Fruit fly (Drosophila melanogaster) whole organism, embryonic: Measurements from ENCODE around the gene Ilp7.

ENCODE experiments used
- Awh ChIP-seq: fragments of 200-800 bp; sonication (Bioruptor generic); IDR thresholded peaks from 2 replicates; pipeline ENCODE4, ENCODE4 v1.3.6; 2022; ENCODE audit warnings: missing biosample characterization, missing genetic modification characterization
- Bdp1 ChIP-seq: fragments of 200-800 bp; sonication (Bioruptor generic); optimal IDR thresholded peaks from 3 replicates; lab custom pipeline; 2016; ENCODE audit warnings: missing biosample characterization, missing genetic modification characterization
- CG10267 ChIP-seq: fragments of 200-800 bp; sonication (Bioruptor generic); optimal IDR thresholded peaks from 2 replicates; lab custom pipeline; 2018; ENCODE audit warnings: missing biosample characterization, mild to moderate bottlenecking, missing genetic modification characterization, moderate library complexity
- CG10321 ChIP-seq: fragments of 200-800 bp; sonication (Bioruptor generic); IDR thresholded peaks from 2 replicates; pipeline ENCODE4 v1.3.6; 2022; ENCODE audit warnings: missing biosample characterization, missing genetic modification characterization
- CG11504 ChIP-seq: fragments of 200-800 bp; sonication (Bioruptor generic); optimal IDR thresholded peaks from 3 replicates; lab custom pipeline; 2019; ENCODE audit warnings: missing biosample characterization, mild to moderate bottlenecking, missing genetic modification characterization, moderate library complexity
- CG11696 ChIP-seq: fragments of 200-800 bp; sonication (Bioruptor generic); IDR thresholded peaks from 2 replicates; pipeline ENCODE4 v1.3.6; 2022; ENCODE audit warnings: missing biosample characterization, missing genetic modification characterization
- CG12104 ChIP-seq: fragments of 200-800 bp; sonication (Bioruptor generic); optimal IDR thresholded peaks from 3 replicates; lab custom pipeline; 2016; ENCODE audit warnings: missing biosample characterization, missing genetic modification characterization
- CG13123 ChIP-seq: fragments of 200-800 bp; sonication (Bioruptor generic); optimal IDR thresholded peaks from 2 replicates; lab custom pipeline; 2016; ENCODE audit warnings: missing biosample characterization, missing genetic modification characterization
- CG13624 ChIP-seq: fragments of 200-800 bp; sonication (Bioruptor generic); optimal IDR thresholded peaks from 2 replicates; lab custom pipeline; 2016; ENCODE audit warnings: missing biosample characterization, missing genetic modification characterization
- CG1529 ChIP-seq: fragments of 200-800 bp; sonication (Bioruptor generic); optimal IDR thresholded peaks from 3 replicates; lab custom pipeline; 2018; ENCODE audit warnings: missing biosample characterization, missing genetic modification characterization
- CG17328 ChIP-seq: fragments of 200-800 bp; sonication (Bioruptor generic); IDR thresholded peaks from 2 replicates; pipeline ENCODE4 v1.3.6; 2022; ENCODE audit warnings: missing biosample characterization, missing genetic modification characterization
- CG30020 ChIP-seq: fragments of 200-800 bp; optimal IDR thresholded peaks from 2 replicates; lab custom pipeline; 2019; ENCODE audit warnings: missing biosample characterization, mild to moderate bottlenecking, missing genetic modification characterization, moderate library complexity
- CG3847 ChIP-seq: fragments of 200-800 bp; sonication (Bioruptor generic); IDR thresholded peaks from 2 replicates; pipeline ENCODE4 v1.3.6; 2022; ENCODE audit warnings: missing biosample characterization, missing genetic modification characterization
- CG6854 ChIP-seq: fragments of 200-800 bp; sonication (Bioruptor generic); optimal IDR thresholded peaks from 3 replicates; lab custom pipeline; 2017; ENCODE audit warnings: missing biosample characterization, mild to moderate bottlenecking, missing genetic modification characterization
- CG7745 ChIP-seq: fragments of 200-800 bp; sonication (Bioruptor generic); optimal IDR thresholded peaks from 2 replicates; lab custom pipeline; 2018; ENCODE audit warnings: missing biosample characterization, mild to moderate bottlenecking, missing genetic modification characterization, moderate library complexity
- CG7839 ChIP-seq: fragments of 200-800 bp; sonication (Bioruptor generic); optimal IDR thresholded peaks from 3 replicates; lab custom pipeline; 2018; ENCODE audit warnings: missing biosample characterization, mild to moderate bottlenecking, missing genetic modification characterization, moderate library complexity
- CG7987 ChIP-seq: fragments of 200-800 bp; sonication (Bioruptor generic); optimal IDR thresholded peaks from 2 replicates; lab custom pipeline; 2018; ENCODE audit warnings: missing biosample characterization, mild to moderate bottlenecking, missing genetic modification characterization, moderate library complexity
- CG9215 ChIP-seq: fragments of 200-800 bp; sonication (Bioruptor generic); IDR thresholded peaks from 2 replicates; pipeline ENCODE4 v1.3.6; 2022; ENCODE audit warnings: missing biosample characterization, missing genetic modification characterization
- CG9817 ChIP-seq: fragments of 200-800 bp; sonication (Bioruptor generic); optimal IDR thresholded peaks from 2 replicates; lab custom pipeline; 2018; ENCODE audit warnings: missing biosample characterization, mild to moderate bottlenecking, missing genetic modification characterization, moderate library complexity
- CG9876 ChIP-seq: fragments of 200-800 bp; sonication (Bioruptor generic); optimal IDR thresholded peaks from 2 replicates; lab custom pipeline; 2016; ENCODE audit warnings: missing biosample characterization, missing genetic modification characterization
- D19B ChIP-seq: fragments of 200-800 bp; sonication (Bioruptor generic); optimal IDR thresholded peaks from 2 replicates; lab custom pipeline; 2017; ENCODE audit warnings: missing biosample characterization, mild to moderate bottlenecking, missing genetic modification characterization
- Dad ChIP-seq: fragments of 200-800 bp; sonication (Bioruptor generic); optimal IDR thresholded peaks from 3 replicates; lab custom pipeline; 2016; ENCODE audit warnings: missing biosample characterization, missing genetic modification characterization
- HmgD ChIP-seq: fragments of 200-800 bp; sonication (Bioruptor generic); optimal IDR thresholded peaks from 3 replicates; lab custom pipeline; 2016; ENCODE audit warnings: missing biosample characterization, missing genetic modification characterization
- Hr51 ChIP-seq, 2 experiments: fragments of 200-800 bp; sonication (Bioruptor generic); optimal IDR thresholded peaks; 2 replicates in 1 of 2; 3 replicates in 1 of 2; lab custom pipeline; 2016 to 2018; ENCODE audit warnings: missing biosample characterization in 2 of 2, missing genetic modification characterization in 2 of 2, mild to moderate bottlenecking in 1 of 2, moderate library complexity in 1 of 2
- Hsf ChIP-seq: fragments of 200-800 bp; sonication (Bioruptor generic); optimal IDR thresholded peaks from 3 replicates; lab custom pipeline; 2016; ENCODE audit warnings: missing biosample characterization, missing genetic modification characterization
- Mes4 ChIP-seq: fragments of 200-800 bp; sonication (Bioruptor generic); optimal IDR thresholded peaks from 2 replicates; lab custom pipeline; 2016; ENCODE audit warnings: missing biosample characterization, missing genetic modification characterization
- Nf-YA ChIP-seq: fragments of 200-800 bp; sonication (Bioruptor generic); IDR thresholded peaks from 2 replicates; pipeline ENCODE4 v1.3.6; 2022; ENCODE audit warnings: missing biosample characterization, missing genetic modification characterization
- Tbp ChIP-seq: fragments of >200 bp; optimal IDR thresholded peaks from 2 replicates; lab custom pipeline; 2018; ENCODE audit warnings: missing biosample characterization, missing genetic modification characterization
- ab ChIP-seq: fragments of 200-800 bp; sonication (Bioruptor generic); optimal IDR thresholded peaks from 2 replicates; lab custom pipeline; 2016; ENCODE audit warnings: missing biosample characterization, missing genetic modification characterization
- az2 ChIP-seq: fragments of 200-800 bp; sonication (Bioruptor generic); optimal IDR thresholded peaks from 3 replicates; lab custom pipeline; 2016; ENCODE audit warnings: missing biosample characterization, missing genetic modification characterization
- bab2 ChIP-seq: fragments of 200-800 bp; sonication (Bioruptor generic); optimal IDR thresholded peaks from 2 replicates; lab custom pipeline; 2016; ENCODE audit warnings: missing biosample characterization, missing genetic modification characterization
- cad ChIP-seq: fragments of >200 bp; optimal IDR thresholded peaks from 2 replicates; lab custom pipeline; 2017; ENCODE audit warnings: missing biosample characterization, missing genetic modification characterization
- ci ChIP-seq: fragments of 200-800 bp; sonication (Bioruptor generic); IDR thresholded peaks from 3 replicates; pipeline ENCODE4 v1.3.6; 2022; ENCODE audit warnings: missing biosample characterization, missing genetic modification characterization
- crc ChIP-seq: fragments of 200-800 bp; sonication (Bioruptor generic); optimal IDR thresholded peaks from 2 replicates; lab custom pipeline; 2016; ENCODE audit warnings: missing biosample characterization, missing genetic modification characterization
- croc ChIP-seq: fragments of 200-800 bp; sonication (Bioruptor generic); conservative IDR thresholded peaks from 3 replicates; pipeline ENCODE4 v1.3.6; 2022; ENCODE audit warnings: missing biosample characterization, missing genetic modification characterization
- danr ChIP-seq: fragments of 200-800 bp; sonication (Bioruptor generic); IDR thresholded peaks from 2 replicates; pipeline ENCODE4 v1.3.6; 2022; ENCODE audit warnings: missing biosample characterization, missing genetic modification characterization
- disco-r ChIP-seq: fragments of 200-800 bp; sonication (Bioruptor generic); optimal IDR thresholded peaks from 2 replicates; lab custom pipeline; 2016; ENCODE audit warnings: missing biosample characterization, missing genetic modification characterization
- dm ChIP-seq: fragments of 200-800 bp; sonication (Bioruptor generic); optimal IDR thresholded peaks from 3 replicates; lab custom pipeline; 2016; ENCODE audit warnings: missing biosample characterization, missing genetic modification characterization
- dmrt99B ChIP-seq: fragments of 200-800 bp; sonication (Bioruptor generic); optimal IDR thresholded peaks from 2 replicates; lab custom pipeline; 2018; ENCODE audit warnings: missing biosample characterization, mild to moderate bottlenecking, missing genetic modification characterization, moderate library complexity
- ems ChIP-seq: fragments of 200-800 bp; sonication (Bioruptor generic); optimal IDR thresholded peaks from 3 replicates; lab custom pipeline; 2016; ENCODE audit warnings: missing biosample characterization, missing genetic modification characterization
- fd3F ChIP-seq: fragments of 200-800 bp; sonication (Bioruptor generic); optimal IDR thresholded peaks from 2 replicates; lab custom pipeline; 2018; ENCODE audit warnings: missing biosample characterization, mild to moderate bottlenecking, missing genetic modification characterization, moderate library complexity
- fd96Cb ChIP-seq: fragments of 200-800 bp; sonication (Bioruptor generic); optimal IDR thresholded peaks from 2 replicates; lab custom pipeline; 2018; ENCODE audit warnings: missing biosample characterization, mild to moderate bottlenecking, missing genetic modification characterization, moderate library complexity
- gsb-n ChIP-seq: fragments of 200-800 bp; sonication (Bioruptor generic); optimal IDR thresholded peaks from 3 replicates; lab custom pipeline; 2018; ENCODE audit warnings: missing biosample characterization, mild to moderate bottlenecking, missing genetic modification characterization
- her ChIP-seq: fragments of 200-800 bp; sonication (Bioruptor generic); optimal IDR thresholded peaks from 2 replicates; lab custom pipeline; 2016; ENCODE audit warnings: missing biosample characterization, missing genetic modification characterization
- lab ChIP-seq: fragments of 200-800 bp; sonication (Bioruptor generic); optimal IDR thresholded peaks from 3 replicates; lab custom pipeline; 2017; ENCODE audit warnings: missing biosample characterization, missing genetic modification characterization, mild to moderate bottlenecking, moderate library complexity, missing genetic modification reagents
- pb ChIP-seq: fragments of 200-800 bp; sonication (Bioruptor generic); optimal IDR thresholded peaks from 3 replicates; lab custom pipeline; 2016; ENCODE audit warnings: missing biosample characterization, missing genetic modification characterization
- peb ChIP-seq: fragments of 200-800 bp; sonication (Bioruptor generic); IDR thresholded peaks from 2 replicates; pipeline ENCODE4 v1.3.6; 2022; ENCODE audit warnings: missing biosample characterization, missing genetic modification characterization
- scrt ChIP-seq: fragments of 200-800 bp; sonication (Bioruptor generic); optimal IDR thresholded peaks from 2 replicates; lab custom pipeline; 2018; ENCODE audit warnings: missing biosample characterization, mild to moderate bottlenecking, missing genetic modification characterization, moderate library complexity
- sens ChIP-seq: fragments of 200-800 bp; sonication (Bioruptor generic); peaks from one replicate; lab custom pipeline; 2016; ENCODE audit warnings: missing biosample characterization, missing genetic modification characterization
- slbo ChIP-seq: fragments of 200-800 bp; sonication (Bioruptor generic); IDR thresholded peaks from 2 replicates; pipeline ENCODE4 v1.3.6; 2022; ENCODE audit warnings: missing biosample characterization, missing genetic modification characterization
- tio ChIP-seq: fragments of 200-800 bp; sonication (Bioruptor generic); optimal IDR thresholded peaks from 2 replicates; lab custom pipeline; 2017; ENCODE audit warnings: missing biosample characterization, missing genetic modification characterization, inconsistent platforms
- tx ChIP-seq: fragments of 200-800 bp; sonication (Bioruptor generic); optimal IDR thresholded peaks from 2 replicates; lab custom pipeline; 2016; ENCODE audit warnings: missing biosample characterization, missing genetic modification characterization

Gene Ilp7

dm6 chrX:3690631-3691030 is 23.2 kb downstream of the Ilp7 start (continued):
- TF ChIP-seq CG1529 (GFP tag; lab: Kevin White, UChicago), result no peak
- TF ChIP-seq tio (GFP tag; lab: Kevin White, UChicago), result peak; percentile 9
- TF ChIP-seq peb (GFP tag; lab: Robert Waterston, UW), result peak; percentile 18; the same call in 1 of the 2 replicates
- TF ChIP-seq CG9215 (GFP tag; lab: Robert Waterston, UW), result 0 out of 2 replicates have a peak, but pooled peaks have one; percentile 8
- TF ChIP-seq slbo, result peak; percentile 53
- no peak for TF ChIP-seq pb (GFP tag; lab: Kevin White, UChicago)
- no peak for TF ChIP-seq CG9876 (GFP tag; lab: Kevin White, UChicago)
- no peak for TF ChIP-seq fd3F (GFP tag; lab: Kevin White, UChicago)
- TF ChIP-seq fd96Cb (tag; lab: Kevin White, UChicago), result peak; percentile 51
- no peak; the same call in 2 of the 3 replicates for TF ChIP-seq croc (GFP tag; lab: Robert Waterston, UW)
- TF ChIP-seq ci, result peak; percentile 52; the same call in 1 of the 3 replicates
- TF ChIP-seq CG7745 (tag; lab: Kevin White, UChicago), result no peak
- no peak for TF ChIP-seq tx (GFP tag; lab: Kevin White, UChicago)
- TF ChIP-seq Hsf, result peak; percentile 33
- peak; percentile 16 for TF ChIP-seq az2 (GFP tag; lab: Kevin White, UChicago)
- no peak for TF ChIP-seq dm (GFP tag; lab: Kevin White, UChicago)
- TF ChIP-seq CG9817 (tag; lab: Kevin White, UChicago), result peak; percentile 21
- no peak for TF ChIP-seq CG13123 (GFP tag; lab: Kevin White, UChicago)
- TF ChIP-seq her (GFP tag; lab: Kevin White, UChicago), result no peak
- TF ChIP-seq bab2 (GFP tag; lab: Kevin White, UChicago), result peak; percentile 22
- peak; percentile 93 for TF ChIP-seq sens (GFP tag; lab: Kevin White, UChicago)
- TF ChIP-seq crc, result no peak
- peak; percentile 38 for TF ChIP-seq CG10267
- TF ChIP-seq CG3847 (GFP tag; lab: Robert Waterston, UW), result no peak
- no peak for TF ChIP-seq ab (GFP tag; lab: Kevin White, UChicago)
- no peak for TF ChIP-seq Bdp1 (GFP tag; lab: Kevin White, UChicago)
- no peak for TF ChIP-seq HmgD (GFP tag; lab: Kevin White, UChicago)
- TF ChIP-seq CG11696 (GFP tag; lab: Robert Waterston, UW), result 0 out of 2 replicates have a peak, but pooled peaks have one; percentile 18
- peak; percentile 68 for TF ChIP-seq CG11504 (tag; lab: Kevin White, UChicago)
- TF ChIP-seq CG10321, result no peak
- TF ChIP-seq CG30020 (tag; lab: Kevin White, UChicago), result no peak
- TF ChIP-seq CG7987, result no peak
- peak; percentile 31; the same call in 1 of the 2 replicates for TF ChIP-seq CG17328 (GFP tag; lab: Robert Waterston, UW)
- peak; percentile 54 for TF ChIP-seq gsb-n (tag; lab: Kevin White, UChicago)
- TF ChIP-seq ems (GFP tag; lab: Kevin White, UChicago), result no peak
- TF ChIP-seq disco-r (GFP tag; lab: Kevin White, UChicago), result no peak
- TF ChIP-seq Hr51 (GFP tag; optimal IDR thresholded peaks at IDR 0.05; lab: Kevin White, UChicago), result peak in 1 of 2 experiments; percentile 45
- TF ChIP-seq Tbp (GFP tag; lab: Kevin White, UChicago), result no peak
- TF ChIP-seq Nf-YA, result no peak
- TF ChIP-seq CG12104, result peak; percentile 7
- peak; percentile 30 for TF ChIP-seq D19B
- TF ChIP-seq CG7839 (tag; lab: Kevin White, UChicago), result peak; percentile 68
- peak; percentile 13 for TF ChIP-seq CG13624
- TF ChIP-seq Awh (GFP tag; lab: Robert Waterston, UW), result no peak
- peak; percentile 65 for TF ChIP-seq dmrt99B (tag; lab: Kevin White, UChicago)
- TF ChIP-seq CG6854 (GFP tag; lab: Kevin White, UChicago), result no peak
- TF ChIP-seq danr (GFP tag; lab: Robert Waterston, UW), result no peak
- peak; percentile 40 for TF ChIP-seq scrt (GFP tag; lab: Kevin White, UChicago)
- TF ChIP-seq Mes4, result peak; percentile 1
- TF ChIP-seq lab (GFP tag; lab: Kevin White, UChicago), result peak; percentile 67
- no peak for TF ChIP-seq Dad (GFP tag; lab: Kevin White, UChicago)
- TF ChIP-seq cad (GFP tag; lab: Kevin White, UChicago), result no peak
